Fruit fly (Drosophila melanogaster) whole organism, embryonic: ENCODE results near the gene tra.

Experiments used
- Ada2b ChIP-seq: fragments of 200-800 bp; sonication (Bioruptor generic); IDR thresholded peaks from 2 replicates; pipeline ENCODE4 v1.3.6; 2022; ENCODE audit warnings: missing biosample characterization, missing genetic modification characterization
- Asciz ChIP-seq: fragments of 200-800 bp; sonication (Bioruptor generic); optimal IDR thresholded peaks from 2 replicates; lab custom pipeline; 2017; ENCODE audit warnings: missing biosample characterization, mild to moderate bottlenecking, missing genetic modification characterization, missing genetic modification reagents
- Bdp1 ChIP-seq: fragments of 200-800 bp; sonication (Bioruptor generic); optimal IDR thresholded peaks from 3 replicates; lab custom pipeline; 2016; ENCODE audit warnings: missing biosample characterization, missing genetic modification characterization
- BtbVII ChIP-seq: fragments of 200-800 bp; sonication (Bioruptor generic); optimal IDR thresholded peaks from 3 replicates; lab custom pipeline; 2017; ENCODE audit warnings: missing biosample characterization, mild to moderate bottlenecking, missing genetic modification characterization
- CG11247 ChIP-seq: fragments of 200-800 bp; sonication (Bioruptor generic); IDR thresholded peaks from 2 replicates; pipeline ENCODE4 v1.3.6; 2022; ENCODE audit warnings: missing biosample characterization, missing genetic modification characterization
- CG11695 ChIP-seq: fragments of 200-800 bp; sonication (Bioruptor generic); IDR thresholded peaks from 3 replicates; pipeline ENCODE4 v1.3.6; 2022; ENCODE audit warnings: missing biosample characterization, missing genetic modification characterization
- CG12071 ChIP-seq: fragments of 200-800 bp; sonication (Bioruptor generic); optimal IDR thresholded peaks from 3 replicates; lab custom pipeline; 2018; ENCODE audit warnings: missing biosample characterization, mild to moderate bottlenecking, missing genetic modification characterization
- CG12744 ChIP-seq: fragments of 200-800 bp; sonication (Bioruptor generic); optimal IDR thresholded peaks from 2 replicates; lab custom pipeline; 2016; ENCODE audit warnings: missing biosample characterization, missing genetic modification characterization
- CG12769 ChIP-seq: fragments of 200-800 bp; sonication (Bioruptor generic); optimal IDR thresholded peaks from 2 replicates; lab custom pipeline; 2019; ENCODE audit warnings: missing biosample characterization, mild to moderate bottlenecking, missing genetic modification characterization, moderate library complexity
- CG13624 ChIP-seq: fragments of 200-800 bp; sonication (Bioruptor generic); optimal IDR thresholded peaks from 2 replicates; lab custom pipeline; 2016; ENCODE audit warnings: missing biosample characterization, missing genetic modification characterization
- CG1647 ChIP-seq: fragments of 200-800 bp; sonication (Bioruptor generic); optimal IDR thresholded peaks from 3 replicates; lab custom pipeline; 2016; ENCODE audit warnings: missing biosample characterization, missing genetic modification characterization
- CG17802 ChIP-seq: fragments of 200-800 bp; sonication (Bioruptor generic); optimal IDR thresholded peaks from 2 replicates; lab custom pipeline; 2018; ENCODE audit warnings: missing biosample characterization, mild to moderate bottlenecking, missing genetic modification characterization, moderate library complexity
- CG18476 ChIP-seq: fragments of 200-800 bp; sonication (Bioruptor generic); optimal IDR thresholded peaks from 2 replicates; lab custom pipeline; 2016; ENCODE audit warnings: missing biosample characterization, mild to moderate bottlenecking, missing genetic modification characterization
- CG2202 ChIP-seq: fragments of 200-800 bp; sonication (Bioruptor generic); optimal IDR thresholded peaks from 2 replicates; lab custom pipeline; 2018; ENCODE audit warnings: missing biosample characterization, mild to moderate bottlenecking, missing genetic modification characterization
- CG30403 ChIP-seq: fragments of 200-800 bp; sonication (Bioruptor generic); optimal IDR thresholded peaks from 3 replicates; lab custom pipeline; 2016; ENCODE audit warnings: missing biosample characterization, missing genetic modification characterization
- CG6175 ChIP-seq: fragments of 200-800 bp; sonication (Bioruptor generic); IDR thresholded peaks from 3 replicates; pipeline ENCODE4 v1.3.6; 2022; ENCODE audit warnings: missing biosample characterization, missing genetic modification characterization
- CG6689 ChIP-seq: fragments of 200-800 bp; sonication (Bioruptor generic); IDR thresholded peaks from 2 replicates; pipeline ENCODE4 v1.3.6; 2022; ENCODE audit warnings: missing biosample characterization, missing genetic modification characterization
- CG8290 ChIP-seq, 3 experiments: fragments of 200-800 bp; sonication (Bioruptor generic); optimal IDR thresholded peaks; 2 replicates each; lab custom pipeline; 2016 to 2019; ENCODE audit warnings: missing biosample characterization in 3 of 3, missing genetic modification characterization in 3 of 3, mild to moderate bottlenecking in 2 of 3, moderate library complexity in 1 of 3
- CG8924 ChIP-seq: fragments of 200-800 bp; optimal IDR thresholded peaks from 3 replicates; lab custom pipeline; 2019; ENCODE audit warnings: missing biosample characterization, mild to moderate bottlenecking, missing genetic modification characterization, moderate library complexity
- CTCF ChIP-seq: fragments of 200-800 bp; sonication (Bioruptor generic); optimal IDR thresholded peaks from 2 replicates; lab custom pipeline; 2017; ENCODE audit warnings: missing biosample characterization, mild to moderate bottlenecking, missing genetic modification characterization, moderate library complexity
- Camta ChIP-seq: fragments of 200-800 bp; sonication (Bioruptor generic); optimal IDR thresholded peaks from 2 replicates; lab custom pipeline; 2016; ENCODE audit warnings: missing biosample characterization, missing genetic modification characterization
- D19A ChIP-seq: fragments of 200-800 bp; optimal IDR thresholded peaks from 3 replicates; lab custom pipeline; 2019; ENCODE audit warnings: missing biosample characterization, mild to moderate bottlenecking, missing genetic modification characterization, moderate library complexity
- Dek ChIP-seq: fragments of 200-800 bp; sonication (Bioruptor generic); optimal IDR thresholded peaks from 3 replicates; lab custom pipeline; 2019; ENCODE audit warnings: missing biosample characterization, mild to moderate bottlenecking, missing genetic modification characterization, moderate library complexity
- Dip3 ChIP-seq: fragments of 200-800 bp; sonication (Bioruptor generic); optimal IDR thresholded peaks from 3 replicates; lab custom pipeline; 2016; ENCODE audit warnings: missing biosample characterization, missing genetic modification characterization
- Fer1 ChIP-seq: fragments of 200-800 bp; sonication (Bioruptor generic); optimal IDR thresholded peaks from 2 replicates; lab custom pipeline; 2017; ENCODE audit warnings: missing biosample characterization, mild to moderate bottlenecking, missing genetic modification characterization
- HLH4C ChIP-seq: fragments of 200-800 bp; sonication (Bioruptor generic); IDR thresholded peaks from 3 replicates; pipeline ENCODE4 v1.3.6; 2022; ENCODE audit warnings: missing biosample characterization, missing genetic modification characterization; ENCODE audit not compliant: partially characterized antibody
- Mes4 ChIP-seq: fragments of 200-800 bp; sonication (Bioruptor generic); optimal IDR thresholded peaks from 2 replicates; lab custom pipeline; 2016; ENCODE audit warnings: missing biosample characterization, missing genetic modification characterization
- NFAT ChIP-seq: fragments of 200-800 bp; sonication (Bioruptor generic); IDR thresholded peaks from 2 replicates; pipeline ENCODE4 v1.3.6; 2022; ENCODE audit warnings: missing biosample characterization, missing genetic modification characterization
- Sox102F ChIP-seq: fragments of 200-800 bp; sonication (Bioruptor generic); optimal IDR thresholded peaks from 2 replicates; lab custom pipeline; 2018; ENCODE audit warnings: missing biosample characterization, mild to moderate bottlenecking, missing genetic modification characterization, moderate library complexity
- Xbp1 ChIP-seq: fragments of 200-800 bp; sonication (Bioruptor generic); optimal IDR thresholded peaks from 3 replicates; lab custom pipeline; 2016; ENCODE audit warnings: missing biosample characterization, mild to moderate bottlenecking, missing genetic modification characterization
- ap ChIP-seq: fragments of 200-800 bp; sonication (Bioruptor generic); IDR thresholded peaks from 2 replicates; pipeline ENCODE4 v1.3.6; 2022; ENCODE audit warnings: missing biosample characterization, missing genetic modification characterization
- ci ChIP-seq: fragments of 200-800 bp; sonication (Bioruptor generic); IDR thresholded peaks from 3 replicates; pipeline ENCODE4 v1.3.6; 2022; ENCODE audit warnings: missing biosample characterization, missing genetic modification characterization
- corto ChIP-seq: fragments of 200-800 bp; sonication (Bioruptor generic); optimal IDR thresholded peaks from 2 replicates; lab custom pipeline; 2016; ENCODE audit warnings: missing biosample characterization, mild to moderate bottlenecking, missing genetic modification characterization, moderate library complexity
- dmrt99B ChIP-seq: fragments of 200-800 bp; sonication (Bioruptor generic); optimal IDR thresholded peaks from 2 replicates; lab custom pipeline; 2018; ENCODE audit warnings: missing biosample characterization, mild to moderate bottlenecking, missing genetic modification characterization, moderate library complexity
- ems ChIP-seq: fragments of 200-800 bp; sonication (Bioruptor generic); optimal IDR thresholded peaks from 3 replicates; lab custom pipeline; 2016; ENCODE audit warnings: missing biosample characterization, missing genetic modification characterization
- gce ChIP-seq: fragments of 200-800 bp; sonication (Bioruptor generic); IDR thresholded peaks from 3 replicates; pipeline ENCODE4 v1.3.6; 2022; ENCODE audit warnings: missing biosample characterization, missing genetic modification characterization
- gcm ChIP-seq: fragments of 200-800 bp; sonication (Bioruptor generic); optimal IDR thresholded peaks from 2 replicates; lab custom pipeline; 2019; ENCODE audit warnings: missing biosample characterization, mild to moderate bottlenecking, missing genetic modification characterization, moderate library complexity
- gcm2 ChIP-seq: fragments of 200-800 bp; sonication (Bioruptor generic); optimal IDR thresholded peaks from 2 replicates; lab custom pipeline; 2016; ENCODE audit warnings: missing biosample characterization, missing genetic modification characterization
- gem ChIP-seq: fragments of 200-800 bp; sonication (Bioruptor generic); optimal IDR thresholded peaks from 2 replicates; lab custom pipeline; 2019; ENCODE audit warnings: missing biosample characterization, mild to moderate bottlenecking, missing genetic modification characterization, moderate library complexity
- gfzf ChIP-seq: fragments of 200-800 bp; sonication (Bioruptor generic); optimal IDR thresholded peaks from 2 replicates; lab custom pipeline; 2016; ENCODE audit warnings: missing biosample characterization, mild to moderate bottlenecking, missing genetic modification characterization, moderate library complexity
- hb ChIP-seq: fragments of 200-800 bp; sonication (Bioruptor generic); IDR thresholded peaks from 3 replicates; pipeline ENCODE4 v1.3.6; 2022; ENCODE audit warnings: missing biosample characterization, missing genetic modification characterization; ENCODE audit not compliant: partially characterized antibody
- jigr1 ChIP-seq: fragments of 200-800 bp; sonication (Bioruptor generic); IDR thresholded peaks from 3 replicates; pipeline ENCODE4 v1.3.6; 2022; ENCODE audit warnings: missing biosample characterization, missing genetic modification characterization
- lilli ChIP-seq: fragments of 200-800 bp; sonication (Bioruptor generic); optimal IDR thresholded peaks from 3 replicates; lab custom pipeline; 2016; ENCODE audit warnings: missing biosample characterization, missing genetic modification characterization
- luna ChIP-seq: fragments of 200-800 bp; sonication (Bioruptor generic); optimal IDR thresholded peaks from 2 replicates; lab custom pipeline; 2016; ENCODE audit warnings: missing biosample characterization, missing genetic modification characterization
- mirr ChIP-seq: fragments of 200-800 bp; sonication (Bioruptor generic); optimal IDR thresholded peaks from 3 replicates; lab custom pipeline; 2018; ENCODE audit warnings: missing biosample characterization, mild to moderate bottlenecking, missing genetic modification characterization
- nmo ChIP-seq: fragments of 200-800 bp; sonication (Bioruptor generic); optimal IDR thresholded peaks from 2 replicates; lab custom pipeline; 2018; ENCODE audit warnings: missing biosample characterization, mild to moderate bottlenecking, missing genetic modification characterization, moderate library complexity
- odd ChIP-seq: fragments of 200-800 bp; sonication (Bioruptor generic); optimal IDR thresholded peaks from 2 replicates; lab custom pipeline; 2017; ENCODE audit warnings: missing biosample characterization, mild to moderate bottlenecking, missing genetic modification characterization
- peb ChIP-seq: fragments of 200-800 bp; sonication (Bioruptor generic); IDR thresholded peaks from 2 replicates; pipeline ENCODE4 v1.3.6; 2022; ENCODE audit warnings: missing biosample characterization, missing genetic modification characterization
- pho ChIP-seq: fragments of 200-800 bp; sonication (Bioruptor generic); optimal IDR thresholded peaks from 2 replicates; lab custom pipeline; 2016; ENCODE audit warnings: missing biosample characterization, missing genetic modification characterization
- psq ChIP-seq: fragments of 200-800 bp; sonication (Bioruptor generic); optimal IDR thresholded peaks from 2 replicates; lab custom pipeline; 2017; ENCODE audit warnings: missing biosample characterization, missing genetic modification characterization
- sens-2 ChIP-seq: fragments of 200-800 bp; sonication (Bioruptor generic); IDR thresholded peaks from 2 replicates; pipeline ENCODE4 v1.3.6; 2022; ENCODE audit warnings: missing biosample characterization, missing genetic modification characterization
- zfh2 ChIP-seq: fragments of 200-800 bp; sonication (Bioruptor generic); optimal IDR thresholded peaks from 2 replicates; lab custom pipeline; 2016; ENCODE audit warnings: missing biosample characterization, missing genetic modification characterization

The tra gene

dm6 chr3L:16567495-16567894 is 23.4 kb downstream of the tra start (continued):
- TF ChIP-seq gfzf (GFP tag; lab: Kevin White, UChicago) = no peak
- peak; percentile 68 for TF ChIP-seq D19A (tag; lab: Kevin White, UChicago)
- no peak for TF ChIP-seq peb (GFP tag; lab: Robert Waterston, UW)
- no peak for TF ChIP-seq Mes4 (GFP tag; lab: Kevin White, UChicago)
- peak; percentile 63 for TF ChIP-seq CG2202 (tag; lab: Kevin White, UChicago)
- TF ChIP-seq odd (GFP tag; lab: Kevin White, UChicago) = peak; percentile 48
- peak; percentile 38 for TF ChIP-seq Fer1 (GFP tag; lab: Kevin White, UChicago)
- no peak for TF ChIP-seq gcm2 (GFP tag; lab: Kevin White, UChicago)
- peak; percentile 77 for TF ChIP-seq nmo (GFP tag; lab: Kevin White, UChicago)
- TF ChIP-seq Dek (tag; lab: Kevin White, UChicago) = no peak
- TF ChIP-seq CG17802 = no peak
- TF ChIP-seq ci (GFP tag; lab: Robert Waterston, UW) = peak; percentile 85
- peak; percentile 77 for TF ChIP-seq dmrt99B (tag; lab: Kevin White, UChicago)
- no peak for TF ChIP-seq Camta (GFP tag; lab: Kevin White, UChicago)
- TF ChIP-seq CG12071 = no peak
- TF ChIP-seq CG1647 (GFP tag; lab: Kevin White, UChicago) = no peak
- TF ChIP-seq luna (GFP tag; lab: Kevin White, UChicago) = no peak
- TF ChIP-seq gem (tag; lab: Kevin White, UChicago) = peak; percentile 83
- TF ChIP-seq HLH4C (GFP tag; lab: Robert Waterston, UW) = no peak
- no peak for TF ChIP-seq CG6175 (GFP tag; lab: Robert Waterston, UW)
- TF ChIP-seq CG18476 = no peak
- peak; percentile 2 for TF ChIP-seq BtbVII (GFP tag; lab: Kevin White, UChicago)
- TF ChIP-seq pho (GFP tag; lab: Kevin White, UChicago) = no peak
- peak; percentile 61 for TF ChIP-seq CG6689 (GFP tag; lab: Robert Waterston, UW)
- no peak for TF ChIP-seq CG11247 (GFP tag; lab: Robert Waterston, UW)
- TF ChIP-seq mirr (GFP tag; lab: Kevin White, UChicago) = no peak
- TF ChIP-seq Ada2b (GFP tag; lab: Robert Waterston, UW) = peak; percentile 56
- no peak for TF ChIP-seq zfh2 (GFP tag; lab: Kevin White, UChicago)
- peak; percentile 71 for TF ChIP-seq Asciz
- TF ChIP-seq CG12744 (GFP tag; lab: Kevin White, UChicago) = no peak
- TF ChIP-seq ap (GFP tag; lab: Robert Waterston, UW) = 0 out of 2 replicates have a peak, but pooled peaks have one; percentile 22
- no peak for TF ChIP-seq CTCF (GFP tag; lab: Kevin White, UChicago)
- peak; percentile 70 for TF ChIP-seq Xbp1 (GFP tag; lab: Kevin White, UChicago)
- TF ChIP-seq CG30403 = peak; percentile 43
- no peak for TF ChIP-seq corto
- TF ChIP-seq sens-2 (GFP tag; lab: Robert Waterston, UW) = no peak
- TF ChIP-seq CG12769 = peak; percentile 14
- no peak for TF ChIP-seq ems (GFP tag; lab: Kevin White, UChicago)
- no peak for TF ChIP-seq psq (GFP tag; lab: Kevin White, UChicago)
- TF ChIP-seq CG11695 (GFP tag; lab: Robert Waterston, UW) = 0 out of 3 replicates have a peak, but pooled peaks have one; percentile 19
- peak; percentile 8 for TF ChIP-seq CG8290 (GFP tag; optimal IDR thresholded peaks at IDR 0.05; lab: Kevin White, UChicago)
- TF ChIP-seq CG8290 (tag; optimal IDR thresholded peaks at IDR 0.05; lab: Kevin White, UChicago) = no peak
- no peak for TF ChIP-seq Bdp1 (GFP tag; lab: Kevin White, UChicago)
- TF ChIP-seq hb (GFP tag; lab: Robert Waterston, UW) = no peak
- TF ChIP-seq CG13624 (GFP tag; lab: Kevin White, UChicago) = no peak
- TF ChIP-seq jigr1 (GFP tag; lab: Robert Waterston, UW) = no peak
- TF ChIP-seq NFAT (GFP tag; lab: Robert Waterston, UW) = no peak
- no peak for TF ChIP-seq Dip3
- peak; percentile 75 for TF ChIP-seq CG8924 (tag; lab: Kevin White, UChicago)
- TF ChIP-seq lilli = peak; percentile 14
- TF ChIP-seq gcm (GFP tag; lab: Kevin White, UChicago) = peak; percentile 83
- peak; percentile 50; the same call in 1 of the 3 replicates for TF ChIP-seq gce (GFP tag; lab: Robert Waterston, UW)
- peak; percentile 84 for TF ChIP-seq Sox102F (GFP tag; lab: Kevin White, UChicago)
